Worm (Caenorhabditis elegans): Measurements from ENCODE around the gene unc-82.
"Not testable (repeated sequence)": the region's sequence is repeated elsewhere in the genome, so short reads cannot be mapped to it uniquely, and the experiment has no call there.

The unc-82 gene

ce11 chrIV:7424198-7424597 lies at the start of gene unc-82:
Gene unc-82 (plus strand): TSS chrIV:7424498.
- TF ChIP-seq Y105C5A.15 (GFP tag; IDR thresholded peaks at IDR 0.05) (no peak), mdl-1 (tag; optimal IDR thresholded peaks at IDR 0.05) (no peak), sdz-12 (GFP tag; optimal IDR thresholded peaks at IDR 0.05) (no peak), aha-1 (tag) (peak; percentile 74), nhr-6 (tag; optimal IDR thresholded peaks at IDR 0.05) (no peak)

- not testable (repeated sequence) for TF ChIP-seq D1046.2 (GFP tag; IDR thresholded peaks at IDR 0.05); zip-2 (tag; optimal IDR thresholded peaks at IDR 0.05); pqm-1 (tag; optimal IDR thresholded peaks at IDR 0.05)
Measured at ce11 chrIV:7374847-7375246, 49.5 kb upstream of the unc-82 start, which contains the start of gene T12B3.3. Gene T12B3.3 (plus strand): TSS chrIV:7375147.

- peak; percentile 83 for TF ChIP-seq aha-1 (tag)
- TF ChIP-seq lin-39 (tag; optimal IDR thresholded peaks at IDR 0.05), result no peak
- peak; percentile 28 for TF ChIP-seq nhr-77 (tag; optimal IDR thresholded peaks at IDR 0.05)
- TF ChIP-seq zip-11 (GFP tag; IDR thresholded peaks at IDR 0.05), result no peak
- peak in 1 of 2 experiments; percentile 52 for TF ChIP-seq unc-62 (GFP tag; optimal IDR thresholded peaks at IDR 0.05 in 1 of 2)
- no peak for TF ChIP-seq unc-62 (tag; optimal IDR thresholded peaks at IDR 0.05)
Measured at ce11 chrIV:7376511-7376910, 47.8 kb upstream of the unc-82 start, which contains the start of gene T12B3.2. Gene T12B3.2 (plus strand): TSS chrIV:7376811.

ce11 chrIV:7381754-7382153 lies 42.5 kb upstream of the unc-82 start, which contains the start of gene ptp-8:
Gene ptp-8 (plus strand): TSS chrIV:7382054.
- TF ChIP-seq F37D6.2 (tag; optimal IDR thresholded peaks at IDR 0.05) (no peak), nhr-11 (tag; optimal IDR thresholded peaks at IDR 0.05) (no peak), unc-130 (GFP tag; optimal IDR thresholded peaks at IDR 0.05) (no peak), lin-1 (GFP tag; IDR thresholded peaks at IDR 0.05) (no peak), lim-7 (GFP tag; IDR thresholded peaks at IDR 0.05) (no peak), T26A8.4 (GFP tag; IDR thresholded peaks at IDR 0.05) (no peak), nhr-48 (tag; optimal IDR thresholded peaks at IDR 0.05) (no peak), jun-1 (tag; optimal IDR thresholded peaks at IDR 0.05) (no peak), Y5F2A.4 (GFP tag; optimal IDR thresholded peaks at IDR 0.05) (no peak), tag-97 (GFP tag; IDR thresholded peaks at IDR 0.05) (no peak), hlh-11 (tag; optimal IDR thresholded peaks at IDR 0.05) (no peak), duxl-1 (tag; optimal IDR thresholded peaks at IDR 0.05; ENCODE audit: poor library complexity) (no peak), aha-1 (tag) (no peak), nhr-41 (GFP tag; IDR thresholded peaks at IDR 0.05) (no peak), nhr-42 (GFP tag; IDR thresholded peaks at IDR 0.05) (no peak), dmd-9 (GFP tag; IDR thresholded peaks at IDR 0.05) (no peak), ctbp-1 (GFP tag; IDR thresholded peaks at IDR 0.05) (no peak), R02D3.7 (tag; optimal IDR thresholded peaks at IDR 0.05) (no peak), daf-8 (GFP tag; IDR thresholded peaks at IDR 0.05) (no peak)

- TF ChIP-seq gei-8 (GFP tag; optimal IDR thresholded peaks at IDR 0.05) (no peak), dve-1 (tag; optimal IDR thresholded peaks at IDR 0.05; ENCODE audit: insufficient read depth) (no peak), nhr-42 (GFP tag; IDR thresholded peaks at IDR 0.05) (no peak), mep-1 (tag; optimal IDR thresholded peaks at IDR 0.05) (peak; percentile 67), unc-62 (GFP tag; optimal IDR thresholded peaks at IDR 0.05 in 1 of 2) (peak in 1 of 2 experiments; percentile 82), unc-62 (tag; optimal IDR thresholded peaks at IDR 0.05) (no peak), ama-1 (optimal IDR thresholded peaks at IDR 0.05) (no peak), nhr-76 (tag; optimal IDR thresholded peaks at IDR 0.05) (no peak), mxl-2 (GFP tag; conservative IDR thresholded peaks at IDR 0.05) (no peak), ceh-28 (tag; optimal IDR thresholded peaks at IDR 0.05) (no peak), tra-1 (GFP tag; IDR thresholded peaks at IDR 0.05) (0 out of 2 replicates have a peak, but pooled peaks have one; percentile 40), hmg-1.1 (GFP tag; IDR thresholded peaks at IDR 0.05) (peak; percentile 82), nhr-48 (tag; optimal IDR thresholded peaks at IDR 0.05) (no peak), ceh-20 (GFP tag; IDR thresholded peaks at IDR 0.05) (no peak), mxl-3 (GFP tag; optimal IDR thresholded peaks at IDR 0.05) (peak; percentile 73), lin-1 (GFP tag; IDR thresholded peaks at IDR 0.05) (no peak), nhr-11 (tag; optimal IDR thresholded peaks at IDR 0.05) (peak; percentile 67), F37D6.2 (tag; optimal IDR thresholded peaks at IDR 0.05) (no peak), F49E8.2 (tag; optimal IDR thresholded peaks at IDR 0.05; ENCODE audit: borderline replicate concordance) (no peak), mdl-1 (tag; optimal IDR thresholded peaks at IDR 0.05) (peak in 1 of 2 experiments; percentile 36), hif-1 (tag; optimal IDR thresholded peaks at IDR 0.05) (peak in 1 of 2 experiments; percentile 27)
Measured at ce11 chrIV:7386835-7387551, 37.3 kb upstream of the unc-82 start.
